Worm (Caenorhabditis elegans): Measurements from ENCODE around the gene F48F7.3.

- TF ChIP-seq W03F9.2 (tag; optimal IDR thresholded peaks at IDR 0.05) (peak; percentile 57), him-1 (tag; optimal IDR thresholded peaks at IDR 0.05) (peak; percentile 86), dao-5 (tag; optimal IDR thresholded peaks at IDR 0.05) (no peak)
Measured at ce11 chrX:13969257-13969968, 6.1 kb downstream of the F48F7.3 start.

Data from whole organism, L4/young adult.